Worm (Caenorhabditis elegans) whole organism, L1 larva: Measurements from ENCODE around the gene sam-4.

Source experiments
- C16A3.4 ChIP-seq: fragments of 150-350 bp; optimal IDR thresholded peaks from 2 replicates; lab custom pipeline; 2014; ENCODE audit warnings: missing biosample characterization, missing genetic modification characterization
- C34B4.2 ChIP-seq: sonication (generic microtip); optimal IDR thresholded peaks from 2 replicates; lab custom pipeline; 2017; ENCODE audit warnings: mild to moderate bottlenecking, missing genetic modification characterization, missing compliant biosample characterization
- alr-1 ChIP-seq: fragments of 200-800 bp; sonication (Bioruptor generic); optimal IDR thresholded peaks from 2 replicates; lab custom pipeline; 2018; ENCODE audit warnings: borderline replicate concordance, mild to moderate bottlenecking, missing genetic modification characterization, missing compliant biosample characterization
- aly-2 ChIP-seq: fragments of 150-350 bp; optimal IDR thresholded peaks from 2 replicates; lab custom pipeline; 2014; ENCODE audit warnings: missing biosample characterization, missing genetic modification characterization
- ceh-82 ChIP-seq, 3 experiments: fragments of 150-350 bp in 1 of 3; sonication (generic microtip) in 2 of 3; optimal IDR thresholded peaks; 2 replicates each; lab custom pipeline; 2014 to 2017; ENCODE audit warnings: missing biosample characterization in 3 of 3, missing genetic modification characterization in 3 of 3
- ceh-90 ChIP-seq: sonication (generic microtip); optimal IDR thresholded peaks from 2 replicates; lab custom pipeline; 2016; ENCODE audit warnings: missing genetic modification characterization, missing compliant biosample characterization
- ces-1 ChIP-seq: fragments of 150-350 bp; optimal IDR thresholded peaks from 2 replicates; lab custom pipeline; 2014; ENCODE audit warnings: missing biosample characterization, missing genetic modification reagents, missing genetic modification characterization
- dpl-1 ChIP-seq, 3 experiments: fragments of 150-350 bp in 2 of 3; sonication (generic microtip) in 1 of 3; optimal IDR thresholded peaks; 2 replicates each; lab custom pipeline; 2014 to 2017; ENCODE audit warnings: missing biosample characterization in 3 of 3, missing genetic modification characterization in 3 of 3, missing genetic modification reagents in 3 of 3
- efl-1 ChIP-seq, 4 experiments: fragments of 150-350 bp; optimal IDR thresholded peaks in 3 of 4; peaks in 1 of 4; 1 replicate in 1 of 4; 2 replicates in 3 of 4; lab custom pipeline; 2014; ENCODE audit warnings: missing biosample characterization in 2 of 4, missing genetic modification characterization in 2 of 4, missing genetic modification reagents in 2 of 4
- efl-3 ChIP-seq: fragments of 200-800 bp; sonication (Bioruptor generic); optimal IDR thresholded peaks from 2 replicates; lab custom pipeline; 2018; ENCODE audit warnings: mild to moderate bottlenecking, missing genetic modification characterization, missing compliant biosample characterization
- elt-2 ChIP-seq: sonication (generic microtip); optimal IDR thresholded peaks from 2 replicates; lab custom pipeline; 2016; ENCODE audit warnings: missing genetic modification characterization, mild to moderate bottlenecking, inconsistent platforms, missing compliant biosample characterization, missing genetic modification reagents
- fos-1 ChIP-seq: fragments of 150-350 bp; optimal IDR thresholded peaks from 2 replicates; lab custom pipeline; 2014; ENCODE audit warnings: missing biosample characterization, missing genetic modification characterization
- grh-1 ChIP-seq: fragments of 200-800 bp; sonication (Bioruptor generic); IDR thresholded peaks from 2 replicates; pipeline ENCODE4 v1.3.6; 2022; ENCODE audit warnings: missing genetic modification reagents, missing genetic modification characterization, missing compliant biosample characterization
- hlh-17 ChIP-seq: fragments of 200-800 bp; sonication (Bioruptor generic); optimal IDR thresholded peaks from 2 replicates; lab custom pipeline; 2018; ENCODE audit warnings: missing genetic modification characterization, mild to moderate bottlenecking, missing compliant biosample characterization, moderate library complexity, borderline replicate concordance
- irx-1 ChIP-seq: sonication (generic microtip); optimal IDR thresholded peaks from 2 replicates; lab custom pipeline; 2016; ENCODE audit warnings: missing genetic modification characterization, missing compliant biosample characterization
- lin-14 ChIP-seq: fragments of 200-800 bp; sonication (Bioruptor generic); optimal IDR thresholded peaks from 2 replicates; lab custom pipeline; 2018; ENCODE audit warnings: mild to moderate bottlenecking, missing genetic modification characterization, moderate library complexity, missing compliant biosample characterization
- lin-15B ChIP-seq: fragments of 150-350 bp; sonication (generic microtip); optimal IDR thresholded peaks from 3 replicates; lab custom pipeline; 2014; ENCODE audit warnings: missing biosample characterization, missing genetic modification characterization
- lin-35 ChIP-seq, 2 experiments: fragments of 150-350 bp; optimal IDR thresholded peaks; 2 replicates each; lab custom pipeline; 2014; ENCODE audit warnings: missing biosample characterization in 2 of 2, missing genetic modification characterization in 2 of 2, missing genetic modification reagents in 2 of 2
- lin-39 ChIP-seq: fragments of 150-350 bp; optimal IDR thresholded peaks from 2 replicates; lab custom pipeline; 2014; ENCODE audit warnings: missing biosample characterization, missing genetic modification reagents, missing genetic modification characterization
- lsy-2 ChIP-seq, 2 experiments: fragments of 150-350 bp; optimal IDR thresholded peaks; 2 replicates each; lab custom pipeline; 2014; ENCODE audit warnings: missing biosample characterization in 2 of 2, missing genetic modification characterization in 2 of 2
- mdl-1 ChIP-seq, 2 experiments: fragments of 150-350 bp; optimal IDR thresholded peaks; 2 replicates each; lab custom pipeline; 2014 to 2017; ENCODE audit warnings: missing biosample characterization in 2 of 2, missing genetic modification characterization in 2 of 2, inconsistent platforms in 1 of 2
- nhr-11 ChIP-seq: fragments of 150-350 bp; optimal IDR thresholded peaks from 2 replicates; lab custom pipeline; 2014; ENCODE audit warnings: missing biosample characterization, missing genetic modification characterization
- nhr-12 ChIP-seq: sonication (generic microtip); optimal IDR thresholded peaks from 2 replicates; lab custom pipeline; 2017; ENCODE audit warnings: missing biosample characterization, missing genetic modification characterization
- nhr-19 ChIP-seq: fragments of 200-800 bp; sonication (Bioruptor generic); conservative IDR thresholded peaks from 2 replicates; pipeline ENCODE4 v1.3.6; 2022; ENCODE audit warnings: missing genetic modification characterization, missing compliant biosample characterization
- nhr-20 ChIP-seq: sonication (generic microtip); optimal IDR thresholded peaks from 2 replicates; lab custom pipeline; 2016; ENCODE audit warnings: mild to moderate bottlenecking, missing genetic modification characterization, missing compliant biosample characterization
- nhr-237 ChIP-seq: fragments of 150-350 bp; optimal IDR thresholded peaks from 2 replicates; lab custom pipeline; 2014; ENCODE audit warnings: missing biosample characterization, missing genetic modification characterization
- nhr-71 ChIP-seq: sonication (generic microtip); optimal IDR thresholded peaks from 2 replicates; lab custom pipeline; 2016; ENCODE audit warnings: mild to moderate bottlenecking, missing genetic modification characterization, moderate library complexity, missing compliant biosample characterization
- nhr-76 ChIP-seq: sonication (generic microtip); optimal IDR thresholded peaks from 2 replicates; lab custom pipeline; 2017; ENCODE audit warnings: missing biosample characterization, missing genetic modification characterization
- nhr-77 ChIP-seq: fragments of 150-350 bp; optimal IDR thresholded peaks from 2 replicates; lab custom pipeline; 2014; ENCODE audit warnings: missing biosample characterization, missing genetic modification characterization
- nhr-84 ChIP-seq: sonication (generic microtip); optimal IDR thresholded peaks from 2 replicates; lab custom pipeline; 2017; ENCODE audit warnings: missing biosample characterization, missing genetic modification characterization
- nhr-85 ChIP-seq: sonication (generic microtip); peaks from one replicate; lab custom pipeline; 2016; ENCODE audit warnings: missing genetic modification characterization, inconsistent platforms, missing compliant biosample characterization
- nhr-90 ChIP-seq: sonication (generic microtip); optimal IDR thresholded peaks from 2 replicates; lab custom pipeline; 2016; ENCODE audit warnings: mild to moderate bottlenecking, missing genetic modification characterization, missing compliant biosample characterization; ENCODE audit not compliant: poor library complexity
- skn-1 ChIP-seq: fragments of 150-350 bp; optimal IDR thresholded peaks from 2 replicates; lab custom pipeline; 2014; ENCODE audit warnings: missing biosample characterization, missing genetic modification characterization
- snu-23 ChIP-seq: sonication (generic microtip); optimal IDR thresholded peaks from 2 replicates; lab custom pipeline; 2016; ENCODE audit warnings: missing genetic modification characterization, missing compliant biosample characterization
- swsn-7 ChIP-seq: sonication (generic microtip); optimal IDR thresholded peaks from 2 replicates; lab custom pipeline; 2016; ENCODE audit warnings: missing genetic modification characterization, missing compliant biosample characterization
- unc-86 ChIP-seq: sonication (generic microtip); optimal IDR thresholded peaks from 2 replicates; lab custom pipeline; 2016; ENCODE audit warnings: missing genetic modification characterization, missing compliant biosample characterization
- xbp-1 ChIP-seq: sonication (generic microtip); optimal IDR thresholded peaks from 2 replicates; lab custom pipeline; 2016; ENCODE audit warnings: missing genetic modification characterization, missing compliant biosample characterization
- ztf-11 ChIP-seq, 2 experiments: sonication (generic microtip); optimal IDR thresholded peaks; 2 replicates each; lab custom pipeline; 2016 to 2017; ENCODE audit warnings: missing genetic modification characterization in 2 of 2, missing biosample characterization in 1 of 2, missing compliant biosample characterization in 1 of 2
- ztf-4 ChIP-seq: fragments of 150-350 bp; optimal IDR thresholded peaks from 2 replicates; lab custom pipeline; 2014; ENCODE audit warnings: missing biosample characterization, missing genetic modification characterization

sam-4 gene

DNA sequence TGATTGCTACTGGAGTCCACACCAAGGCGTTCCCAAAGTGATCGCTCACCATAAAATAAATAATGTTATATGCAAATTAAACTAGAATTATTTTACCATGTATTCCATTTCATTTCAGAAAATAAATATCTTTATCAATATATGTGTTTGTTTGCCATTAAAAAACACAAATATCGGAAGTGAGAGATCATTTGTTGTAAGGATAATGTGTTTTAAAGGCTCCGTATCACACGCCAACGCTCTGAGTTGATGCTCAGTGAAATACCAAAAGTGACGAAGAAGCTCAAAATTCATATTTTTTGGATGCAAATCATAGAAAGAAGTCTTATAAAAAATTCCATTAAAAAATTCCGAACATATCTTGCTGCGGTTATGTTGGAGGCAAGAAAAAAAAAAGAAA lies 47.1 kb upstream of the sam-4 start:
- TF ChIP-seq lin-39 (tag; lab: Kevin White, UChicago) (no peak), nhr-237 (tag; lab: Kevin White, UChicago) (no peak), lin-15B (tag; lab: Kevin White, UChicago) (no peak), mdl-1 (tag; optimal IDR thresholded peaks at IDR 0.05; lab: Kevin White, UChicago) (no peak), aly-2 (tag; lab: Kevin White, UChicago) (no peak), grh-1 (GFP tag; lab: Robert Waterston, UW) (no peak), nhr-85 (tag; lab: Kevin White, UChicago) (no peak), swsn-7 (no peak), xbp-1 (tag; lab: Kevin White, UChicago) (no peak), alr-1 (tag; lab: Kevin White, UChicago) (no peak), hlh-17 (GFP tag; lab: Kevin White, UChicago) (no peak), ceh-90 (tag; lab: Kevin White, UChicago) (no peak), nhr-77 (tag; lab: Kevin White, UChicago) (no peak)

DNA sequence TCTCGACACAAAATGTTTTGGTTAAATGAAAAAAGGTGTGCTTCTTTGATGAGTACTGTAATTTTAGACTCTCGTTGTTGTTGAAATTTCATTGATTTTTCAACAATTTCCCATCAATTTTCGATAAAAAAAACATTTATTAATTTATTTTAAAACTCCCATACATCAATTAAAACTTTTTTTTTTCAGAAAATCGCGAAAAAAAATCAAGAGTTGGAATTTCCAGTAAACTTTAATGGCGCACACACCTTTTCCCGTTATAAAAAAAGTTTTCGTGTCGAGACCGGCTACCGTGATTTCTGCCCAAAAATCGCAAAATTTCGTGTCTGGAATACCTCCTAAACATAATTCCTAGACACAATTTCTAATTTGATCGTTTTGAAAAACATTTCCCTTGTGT lies 45.7 kb upstream of the sam-4 start, which contains the start of gene C25H3.14:
Gene C25H3.14, plus strand, starts transcription at position 301 of the 400 bp plus-strand sequence.
- TF ChIP-seq C34B4.2 (tag; lab: Kevin White, UChicago) (no peak), ztf-11 (tag; optimal IDR thresholded peaks at IDR 0.05; lab: Kevin White, UChicago) (no peak)

DNA sequence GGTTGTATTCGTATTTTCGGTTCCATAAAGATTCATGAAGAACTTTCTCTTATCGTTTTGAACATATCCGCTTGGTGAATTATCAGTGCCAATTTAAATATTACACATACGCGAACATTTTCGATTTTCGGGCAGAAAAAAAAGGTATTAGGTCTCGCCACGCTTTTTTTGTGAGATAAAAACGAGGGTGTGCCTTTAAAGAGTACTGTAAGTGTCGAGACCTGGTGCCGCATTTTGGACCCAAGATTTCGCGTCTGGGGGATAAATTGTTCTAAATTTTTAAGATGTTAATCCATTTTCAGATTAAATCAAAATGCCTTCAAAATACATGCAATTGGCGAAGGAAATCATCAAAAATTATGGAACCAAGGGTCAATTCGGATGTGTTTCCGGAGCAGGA lies 44.8 kb upstream of the sam-4 start, which contains the start of gene C25H3.3:
Gene C25H3.3, plus strand, starts transcription at position 301 of the 400 bp plus-strand sequence.
- TF ChIP-seq ztf-4 (tag; lab: Kevin White, UChicago), result no peak
- no peak for TF ChIP-seq ceh-90 (tag; lab: Kevin White, UChicago)
- TF ChIP-seq nhr-84 (tag; lab: Kevin White, UChicago), result no peak
- no peak for TF ChIP-seq skn-1 (tag; lab: Kevin White, UChicago)
- no peak for TF ChIP-seq efl-1 (optimal IDR thresholded peaks at IDR 0.05; lab: Kevin White, UChicago)
- peak in 1 of 2 experiments; percentile 61 for TF ChIP-seq efl-1 (GFP tag; optimal IDR thresholded peaks at IDR 0.05 in 1 of 2; lab: Kevin White, UChicago)
- no peak for TF ChIP-seq lin-15B (tag; lab: Kevin White, UChicago)

- TF ChIP-seq efl-1 (optimal IDR thresholded peaks at IDR 0.05; lab: Kevin White, UChicago) (no peak), efl-1 (GFP tag; optimal IDR thresholded peaks at IDR 0.05 in 1 of 2; lab: Kevin White, UChicago) (peak in 1 of 2 experiments; percentile 79), nhr-76 (no peak), nhr-237 (tag; lab: Kevin White, UChicago) (no peak), lin-35 (GFP tag; optimal IDR thresholded peaks at IDR 0.05; lab: Kevin White, UChicago) (peak in 1 of 2 experiments; percentile 25), lin-14 (peak; percentile 19), dpl-1 (GFP tag; optimal IDR thresholded peaks at IDR 0.05; lab: Kevin White, UChicago) (peak in 1 of 3 experiments; percentile 38), nhr-84 (tag; lab: Kevin White, UChicago) (no peak), lsy-2 (tag; optimal IDR thresholded peaks at IDR 0.05; lab: Kevin White, UChicago) (peak in 1 of 2 experiments; percentile 36), nhr-71 (peak; percentile 12)
- TF ChIP-seq, all 84 proteins: peak for 6
Observed at ce11 chrII:5691216-5691771, 42.2 kb upstream of the sam-4 start, which contains the start of the genes ndub-5 and eif-2D. ndub-5 (minus strand) TSS chrII:5691353. eif-2D (plus strand) TSS chrII:5691721.

DNA sequence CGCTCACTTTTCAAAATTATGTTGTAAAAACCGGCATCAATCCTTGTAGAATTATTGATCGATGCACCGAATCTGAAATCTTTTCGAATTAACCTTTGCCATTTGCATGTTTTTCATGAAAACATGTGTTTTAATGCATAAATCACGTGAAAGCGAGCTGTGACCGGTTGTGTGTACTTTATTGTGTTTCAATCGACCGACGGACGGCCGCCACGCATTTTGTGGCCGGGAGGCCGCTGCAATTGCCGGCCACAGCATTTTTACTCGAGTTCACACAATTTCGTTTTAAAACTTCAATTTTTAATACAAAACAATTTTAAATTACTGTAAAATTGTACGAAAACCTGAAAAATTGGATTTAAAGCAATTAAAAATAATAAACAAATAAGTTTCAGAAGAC lies 39.9 kb upstream of the sam-4 start, which contains the start of gene C25H3.11:
Gene C25H3.11, minus strand, starts transcription at position 82 of the 400 bp plus-strand sequence.
- no peak for TF ChIP-seq lin-39 (tag; lab: Kevin White, UChicago)
- TF ChIP-seq nhr-19 (GFP tag; lab: Robert Waterston, UW), result no peak
- TF ChIP-seq irx-1 (tag; lab: Kevin White, UChicago), result no peak
- peak; percentile 14 for TF ChIP-seq nhr-90 (tag; lab: Kevin White, UChicago)
- TF ChIP-seq efl-3 (GFP tag; lab: Kevin White, UChicago), result no peak
- peak; percentile 34 for TF ChIP-seq elt-2
- TF ChIP-seq skn-1 (tag; lab: Kevin White, UChicago), result no peak
- no peak for TF ChIP-seq grh-1 (GFP tag; lab: Robert Waterston, UW)
- TF ChIP-seq C34B4.2 (tag; lab: Kevin White, UChicago), result no peak
- no peak for TF ChIP-seq ces-1
- TF ChIP-seq C16A3.4 (tag; lab: Kevin White, UChicago), result peak; percentile 24
- no peak for TF ChIP-seq unc-86 (tag; lab: Kevin White, UChicago)
- no peak for TF ChIP-seq nhr-77 (tag; lab: Kevin White, UChicago)
- TF ChIP-seq efl-1 (optimal IDR thresholded peaks at IDR 0.05; lab: Kevin White, UChicago), result peak in 1 of 2 experiments; percentile 3
- peak in 1 of 2 experiments; percentile 4 for TF ChIP-seq efl-1 (GFP tag; optimal IDR thresholded peaks at IDR 0.05 in 1 of 2; lab: Kevin White, UChicago)
- TF ChIP-seq snu-23 (GFP tag; lab: Kevin White, UChicago), result peak; percentile 53
- TF ChIP-seq nhr-76, result no peak
- TF ChIP-seq nhr-11, result no peak
- TF ChIP-seq mdl-1 (tag; optimal IDR thresholded peaks at IDR 0.05; lab: Kevin White, UChicago), result peak in 1 of 2 experiments; percentile 32
- TF ChIP-seq lin-35 (GFP tag; optimal IDR thresholded peaks at IDR 0.05; lab: Kevin White, UChicago), result peak in 1 of 2 experiments; percentile 40
- peak; percentile 31 for TF ChIP-seq nhr-20 (tag; lab: Kevin White, UChicago)
- no peak for TF ChIP-seq nhr-237 (tag; lab: Kevin White, UChicago)
- no peak for TF ChIP-seq nhr-84 (tag; lab: Kevin White, UChicago)
- no peak for TF ChIP-seq ceh-82 (tag; optimal IDR thresholded peaks at IDR 0.05; lab: Kevin White, UChicago)
- no peak for TF ChIP-seq fos-1 (tag; lab: Kevin White, UChicago)
- TF ChIP-seq lsy-2 (tag; optimal IDR thresholded peaks at IDR 0.05; lab: Kevin White, UChicago), result peak; percentile 11 to 14
- TF ChIP-seq nhr-12 (tag; lab: Kevin White, UChicago), result no peak
